Fruit fly (Drosophila melanogaster) S2 (cell line): ENCODE measurements around the gene Ugt35D1.

ENCODE experiments used
- CG8478 ChIP-seq: fragments of >200 bp; optimal IDR thresholded peaks from 2 replicates; lab custom pipeline; 2018
- CTCF ChIP-seq, 2 experiments: fragments of >200 bp; optimal IDR thresholded peaks; 2 replicates each; lab custom pipeline; 2018

DNA sequence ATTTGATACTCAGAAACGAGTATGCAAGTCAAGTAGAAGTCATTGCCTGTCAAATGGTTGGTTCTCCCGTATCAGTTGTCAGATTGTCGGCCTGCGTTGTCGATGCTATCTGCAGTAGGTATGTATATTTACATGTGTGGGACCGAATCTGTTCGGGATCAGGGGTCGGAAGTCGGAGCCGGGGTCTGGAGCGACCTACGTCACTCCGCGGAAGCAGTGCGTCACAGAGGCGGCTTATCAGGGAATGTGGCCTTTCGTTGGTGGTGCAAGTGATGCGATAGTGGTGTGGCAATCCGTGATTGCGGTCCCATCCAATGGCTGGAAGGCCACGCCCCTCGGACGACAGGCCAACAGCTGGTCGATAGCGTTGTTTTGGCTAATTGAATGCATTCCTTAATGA lies 40.5 kb upstream of the Ugt35D1 start:
- TF ChIP-seq CTCF (optimal IDR thresholded peaks at IDR 0.05; lab: Kevin White, UChicago) (no peak), CG8478 (no peak)
